Fruit fly (Drosophila melanogaster): ENCODE data around the gene CG11498.
A peak's percentile ranks its signal among the peaks of the same experiment; 100 is the strongest.

Gene CG11498

dm6 chr3R:30191462-30191874 lies 31.2 kb upstream of the CG11498 start (continued):
- TF ChIP-seq nau (GFP tag; optimal IDR thresholded peaks at IDR 0.05) (no peak), ash1 (GFP tag; optimal IDR thresholded peaks at IDR 0.05) (no peak), Gug (GFP tag; IDR thresholded peaks at IDR 0.05) (no peak), ewg (GFP tag; optimal IDR thresholded peaks at IDR 0.05) (peak; percentile 31), Lhr (GFP tag; optimal IDR thresholded peaks at IDR 0.05) (no peak), CG32772 (GFP tag; IDR thresholded peaks at IDR 0.05) (no peak), toy (GFP tag; IDR thresholded peaks at IDR 0.05) (no peak), esg (GFP tag; conservative IDR thresholded peaks at IDR 0.05) (0 out of 2 replicates have a peak, but pooled peaks have one; percentile 5), CkIIα-i1 (GFP tag; IDR thresholded peaks at IDR 0.05) (no peak), en (GFP tag; optimal IDR thresholded peaks at IDR 0.05) (no peak), CG4282 (GFP tag; optimal IDR thresholded peaks at IDR 0.05) (no peak), pros (GFP tag; optimal IDR thresholded peaks at IDR 0.05) (no peak), CG4404 (GFP tag; IDR thresholded peaks at IDR 0.05) (no peak), ab (GFP tag; optimal IDR thresholded peaks at IDR 0.05) (no peak), hth (optimal IDR thresholded peaks at IDR 0.05) (no peak), slbo (GFP tag; IDR thresholded peaks at IDR 0.05) (peak; percentile 19; the same call in 1 of the 2 replicates), ato (GFP tag; IDR thresholded peaks at IDR 0.05; ENCODE audit: partially characterized antibody) (no peak), stc (GFP tag; IDR thresholded peaks at IDR 0.05) (no peak), bigmax (GFP tag; optimal IDR thresholded peaks at IDR 0.05) (no peak), YL-1 (GFP tag; optimal IDR thresholded peaks at IDR 0.05) (no peak), gt (GFP tag; IDR thresholded peaks at IDR 0.05) (no peak), lbe (GFP tag; optimal IDR thresholded peaks at IDR 0.05) (no peak), shn (GFP tag; optimal IDR thresholded peaks at IDR 0.05) (peak; percentile 66), salm (tag; optimal IDR thresholded peaks at IDR 0.05) (no peak), CG15479 (GFP tag; optimal IDR thresholded peaks at IDR 0.05) (no peak), Ravus (GFP tag; IDR thresholded peaks at IDR 0.05) (no peak), CG2678 (tag; optimal IDR thresholded peaks at IDR 0.05) (peak; percentile 52), CG4328 (GFP tag; optimal IDR thresholded peaks at IDR 0.05) (no peak), maf-S (GFP tag; optimal IDR thresholded peaks at IDR 0.05) (no peak), chm (GFP tag; IDR thresholded peaks at IDR 0.05) (no peak), Xbp1 (GFP tag; optimal IDR thresholded peaks at IDR 0.05) (peak; percentile 55), Bdp1 (GFP tag; optimal IDR thresholded peaks at IDR 0.05) (no peak), fu2 (GFP tag; optimal IDR thresholded peaks at IDR 0.05) (peak; percentile 13), ro (GFP tag; IDR thresholded peaks at IDR 0.05) (no peak), gro (GFP tag; optimal IDR thresholded peaks at IDR 0.05) (no peak), CG2712 (tag; optimal IDR thresholded peaks at IDR 0.05) (peak; percentile 45), CG30431 (GFP tag; optimal IDR thresholded peaks at IDR 0.05) (peak; percentile 23), CG14860 (GFP tag; IDR thresholded peaks at IDR 0.05; ENCODE audit: partially characterized antibody) (no peak), CG6272 (GFP tag; IDR thresholded peaks at IDR 0.05) (no peak), crol (GFP tag; IDR thresholded peaks at IDR 0.05) (no peak), B-H1 (GFP tag; IDR thresholded peaks at IDR 0.05) (no peak), Abd-B (GFP tag; optimal IDR thresholded peaks at IDR 0.05) (peak; percentile 35), CG7839 (tag; optimal IDR thresholded peaks at IDR 0.05) (peak; percentile 73), CG11695 (GFP tag; IDR thresholded peaks at IDR 0.05) (0 out of 3 replicates have a peak, but pooled peaks have one; percentile 34), H15 (GFP tag; IDR thresholded peaks at IDR 0.05) (no peak), Mad (GFP tag; optimal IDR thresholded peaks at IDR 0.05) (no peak), CG7987 (GFP tag; optimal IDR thresholded peaks at IDR 0.05) (no peak), CG16815 (GFP tag; optimal IDR thresholded peaks at IDR 0.05) (peak; percentile 30), lab (GFP tag; optimal IDR thresholded peaks at IDR 0.05) (no peak), Mrtf (GFP tag; IDR thresholded peaks at IDR 0.05) (no peak), CG4730 (GFP tag; IDR thresholded peaks at IDR 0.05) (no peak), Jarid2 (GFP tag; optimal IDR thresholded peaks at IDR 0.05) (no peak), Bteb2 (GFP tag; optimal IDR thresholded peaks at IDR 0.05) (no peak)
